Worm (Caenorhabditis elegans) whole organism, late embryonic: ENCODE results near the gene R151.2.

Experiments used
- C08G9.2 ChIP-seq: sonication (generic microtip); optimal IDR thresholded peaks from 2 replicates; lab custom pipeline; 2016; ENCODE audit warnings: mild to moderate bottlenecking, missing genetic modification characterization, moderate library complexity, missing compliant biosample characterization
- C38D4.7 ChIP-seq: fragments of 200-800 bp; sonication (Bioruptor generic); optimal IDR thresholded peaks from 2 replicates; lab custom pipeline; 2018; ENCODE audit warnings: mild to moderate bottlenecking, missing genetic modification characterization, moderate library complexity, missing compliant biosample characterization
- K02D7.2 ChIP-seq: sonication (generic microtip); optimal IDR thresholded peaks from 2 replicates; lab custom pipeline; 2017; ENCODE audit warnings: mild to moderate bottlenecking, missing genetic modification characterization, missing compliant biosample characterization
- K09A11.1 ChIP-seq: sonication (generic microtip); optimal IDR thresholded peaks from 2 replicates; lab custom pipeline; 2017; ENCODE audit warnings: antibody characterized with exemption, mild to moderate bottlenecking, missing genetic modification characterization, missing compliant biosample characterization; ENCODE audit not compliant: insufficient read depth
- ama-1 ChIP-seq: fragments of 150-350 bp; optimal IDR thresholded peaks from 2 replicates; lab custom pipeline; 2014
- ceh-14 ChIP-seq: sonication (generic microtip); optimal IDR thresholded peaks from 2 replicates; lab custom pipeline; 2016; ENCODE audit warnings: missing genotype, missing genetic modification characterization, missing compliant biosample characterization
- ceh-18 ChIP-seq: sonication (generic microtip); optimal IDR thresholded peaks from 2 replicates; lab custom pipeline; 2016; ENCODE audit warnings: missing genetic modification characterization, missing compliant biosample characterization
- ceh-19 ChIP-seq: fragments of 200-800 bp; sonication (Bioruptor generic); optimal IDR thresholded peaks from 2 replicates; lab custom pipeline; 2018; ENCODE audit warnings: mild to moderate bottlenecking, missing genetic modification characterization, missing compliant biosample characterization
- ceh-2 ChIP-seq: sonication (generic microtip); optimal IDR thresholded peaks from 2 replicates; lab custom pipeline; 2016; ENCODE audit warnings: missing genotype, missing genetic modification characterization, missing compliant biosample characterization
- ceh-22 ChIP-seq: sonication (generic microtip); optimal IDR thresholded peaks from 2 replicates; lab custom pipeline; 2017; ENCODE audit warnings: missing biosample characterization, missing genetic modification characterization
- ceh-24 ChIP-seq: sonication (generic microtip); optimal IDR thresholded peaks from 2 replicates; lab custom pipeline; 2016; ENCODE audit warnings: mild to moderate bottlenecking, missing genetic modification characterization, missing compliant biosample characterization
- ceh-30 ChIP-seq: fragments of 150-350 bp; optimal IDR thresholded peaks from 2 replicates; lab custom pipeline; 2014; ENCODE audit warnings: missing biosample characterization, missing genetic modification characterization
- ceh-31 ChIP-seq: sonication (generic microtip); optimal IDR thresholded peaks from 2 replicates; lab custom pipeline; 2016; ENCODE audit warnings: missing genetic modification characterization, missing compliant biosample characterization
- ceh-34 ChIP-seq: sonication (generic microtip); optimal IDR thresholded peaks from 2 replicates; lab custom pipeline; 2016; ENCODE audit warnings: mild to moderate bottlenecking, missing genetic modification characterization, missing compliant biosample characterization
- ceh-9 ChIP-seq: sonication (generic microtip); optimal IDR thresholded peaks from 2 replicates; lab custom pipeline; 2016; ENCODE audit warnings: mild to moderate bottlenecking, missing genetic modification characterization, inconsistent platforms, missing compliant biosample characterization
- che-1 ChIP-seq: sonication (generic microtip); optimal IDR thresholded peaks from 2 replicates; lab custom pipeline; 2016; ENCODE audit warnings: mild to moderate bottlenecking, missing genetic modification characterization, missing compliant biosample characterization
- dmd-4 ChIP-seq: sonication (generic microtip); optimal IDR thresholded peaks from 2 replicates; lab custom pipeline; 2016; ENCODE audit warnings: borderline replicate concordance, missing genetic modification characterization, missing compliant biosample characterization
- dve-1 ChIP-seq: sonication (generic microtip); optimal IDR thresholded peaks from 2 replicates; lab custom pipeline; 2017; ENCODE audit warnings: antibody characterized with exemption, mild to moderate bottlenecking, missing genetic modification characterization, missing compliant biosample characterization
- elt-2 ChIP-seq: sonication (generic microtip); optimal IDR thresholded peaks from 2 replicates; lab custom pipeline; 2016; ENCODE audit warnings: missing genetic modification reagents, missing genetic modification characterization, missing compliant biosample characterization
- eyg-1 ChIP-seq: sonication (generic microtip); optimal IDR thresholded peaks from 2 replicates; lab custom pipeline; 2016; ENCODE audit warnings: missing genotype, missing genetic modification characterization, missing compliant biosample characterization
- fkh-10 ChIP-seq: fragments of 150-350 bp; optimal IDR thresholded peaks from 2 replicates; lab custom pipeline; 2014; ENCODE audit warnings: missing biosample characterization, missing genetic modification reagents, missing genetic modification characterization
- fkh-6 ChIP-seq: sonication (generic microtip); optimal IDR thresholded peaks from 2 replicates; lab custom pipeline; 2016; ENCODE audit warnings: missing genetic modification characterization, missing compliant biosample characterization
- gmeb-2 ChIP-seq: sonication (generic microtip); optimal IDR thresholded peaks from 2 replicates; lab custom pipeline; 2016; ENCODE audit warnings: missing genetic modification characterization, inconsistent platforms, missing compliant biosample characterization
- hlh-13 ChIP-seq: fragments of 200-800 bp; sonication (Bioruptor generic); optimal IDR thresholded peaks from 2 replicates; lab custom pipeline; 2018; ENCODE audit warnings: mild to moderate bottlenecking, missing genetic modification characterization, missing compliant biosample characterization
- hlh-30 ChIP-seq: sonication (generic microtip); optimal IDR thresholded peaks from 2 replicates; lab custom pipeline; 2017; ENCODE audit warnings: antibody characterized with exemption, missing genetic modification characterization, missing compliant biosample characterization; ENCODE audit not compliant: insufficient read depth
- hlh-6 ChIP-seq: sonication (generic microtip); optimal IDR thresholded peaks from 2 replicates; lab custom pipeline; 2016; ENCODE audit warnings: missing genotype, missing genetic modification characterization, missing compliant biosample characterization
- hlh-8 ChIP-seq: sonication (generic microtip); optimal IDR thresholded peaks from 2 replicates; lab custom pipeline; 2016; ENCODE audit warnings: missing genotype, missing genetic modification characterization, missing compliant biosample characterization
- lim-6 ChIP-seq: sonication (generic microtip); optimal IDR thresholded peaks from 2 replicates; lab custom pipeline; 2016; ENCODE audit warnings: missing genetic modification characterization, missing compliant biosample characterization
- mec-3 ChIP-seq: sonication (generic microtip); optimal IDR thresholded peaks from 2 replicates; lab custom pipeline; 2016; ENCODE audit warnings: borderline replicate concordance, missing genetic modification characterization, missing compliant biosample characterization
- nhr-11 ChIP-seq: fragments of 150-350 bp; optimal IDR thresholded peaks from 2 replicates; lab custom pipeline; 2014; ENCODE audit warnings: missing biosample characterization, missing genetic modification characterization
- nhr-232 ChIP-seq: sonication (generic microtip); optimal IDR thresholded peaks from 2 replicates; lab custom pipeline; 2016; ENCODE audit warnings: missing genetic modification characterization, missing compliant biosample characterization
- npax-4 ChIP-seq: sonication (generic microtip); optimal IDR thresholded peaks from 2 replicates; lab custom pipeline; 2016; ENCODE audit warnings: missing genetic modification characterization, missing compliant biosample characterization
- odd-2 ChIP-seq: sonication (generic microtip); optimal IDR thresholded peaks from 2 replicates; lab custom pipeline; 2017; ENCODE audit warnings: antibody characterized with exemption, mild to moderate bottlenecking, missing genetic modification characterization, missing compliant biosample characterization
- pat-9 ChIP-seq: fragments of 200-800 bp; sonication (Bioruptor generic); optimal IDR thresholded peaks from 2 replicates; lab custom pipeline; 2018; ENCODE audit warnings: mild to moderate bottlenecking, missing genetic modification characterization, moderate library complexity, missing compliant biosample characterization
- pax-1 ChIP-seq: fragments of 150-350 bp; optimal IDR thresholded peaks from 2 replicates; lab custom pipeline; 2014; ENCODE audit warnings: missing biosample characterization, missing genetic modification characterization
- pqm-1 ChIP-seq: sonication (generic microtip); optimal IDR thresholded peaks from 2 replicates; lab custom pipeline; 2016; ENCODE audit warnings: missing genetic modification characterization, missing compliant biosample characterization
- pros-1 ChIP-seq: fragments of 150-350 bp; optimal IDR thresholded peaks from 2 replicates; lab custom pipeline; 2014; ENCODE audit warnings: missing biosample characterization, missing genetic modification reagents, missing genetic modification characterization
- ref-2 ChIP-seq: sonication (generic microtip); optimal IDR thresholded peaks from 2 replicates; lab custom pipeline; 2016; ENCODE audit warnings: missing genetic modification characterization, missing compliant biosample characterization
- rnt-1 ChIP-seq: sonication (generic microtip); optimal IDR thresholded peaks from 2 replicates; lab custom pipeline; 2016; ENCODE audit warnings: missing genetic modification characterization, missing compliant biosample characterization
- sdc-2 ChIP-seq: sonication (generic microtip); optimal IDR thresholded peaks from 2 replicates; lab custom pipeline; 2016; ENCODE audit warnings: missing genotype, missing genetic modification characterization, missing compliant biosample characterization
- sox-2 ChIP-seq: fragments of 200-800 bp; sonication (Bioruptor generic); IDR thresholded peaks from 2 replicates; pipeline ENCODE4 v1.3.6; 2022; ENCODE audit warnings: missing genetic modification reagents, missing genetic modification characterization, missing compliant biosample characterization
- syd-9 ChIP-seq: sonication (generic microtip); optimal IDR thresholded peaks from 2 replicates; lab custom pipeline; 2016; ENCODE audit warnings: mild to moderate bottlenecking, missing genetic modification characterization, moderate library complexity, missing compliant biosample characterization
- tbx-2 ChIP-seq: sonication (generic microtip); optimal IDR thresholded peaks from 2 replicates; lab custom pipeline; 2016; ENCODE audit warnings: missing genetic modification characterization, missing compliant biosample characterization
- unc-42 ChIP-seq: sonication (generic microtip); optimal IDR thresholded peaks from 2 replicates; lab custom pipeline; 2016; ENCODE audit warnings: missing genotype, missing genetic modification characterization, missing compliant biosample characterization
- unc-55 ChIP-seq: sonication (generic microtip); optimal IDR thresholded peaks from 2 replicates; lab custom pipeline; 2017; ENCODE audit warnings: missing biosample characterization, missing genetic modification reagents, missing genetic modification characterization
- ztf-16 ChIP-seq: sonication (generic microtip); optimal IDR thresholded peaks from 2 replicates; lab custom pipeline; 2017; ENCODE audit warnings: missing genetic modification characterization, missing compliant biosample characterization

Gene R151.2

ce11 chrIII:7195325-7195724 is 14.4 kb upstream of the R151.2 start, which contains the start of gene F37C12.18:
TSS of gene F37C12.18 (minus strand) at chrIII:7195425.
- TF ChIP-seq pax-1 (tag; lab: Kevin White, UChicago) (no peak), hlh-6 (tag; lab: Kevin White, UChicago) (no peak), ceh-18 (tag; lab: Kevin White, UChicago) (no peak), pqm-1 (tag; lab: Kevin White, UChicago) (no peak), dve-1 (tag; lab: Kevin White, UChicago) (no peak), ceh-2 (tag; lab: Kevin White, UChicago) (no peak), unc-42 (tag; lab: Kevin White, UChicago) (no peak), ref-2 (tag; lab: Kevin White, UChicago) (no peak), mec-3 (tag; lab: Kevin White, UChicago) (no peak), nhr-232 (tag; lab: Kevin White, UChicago) (no peak), pros-1 (no peak), ceh-9 (tag; lab: Kevin White, UChicago) (no peak), syd-9 (tag; lab: Kevin White, UChicago) (no peak), sdc-2 (no peak), npax-4 (tag; lab: Kevin White, UChicago) (no peak)
- TF ChIP-seq, all 69 proteins: peak for 0

DNA sequence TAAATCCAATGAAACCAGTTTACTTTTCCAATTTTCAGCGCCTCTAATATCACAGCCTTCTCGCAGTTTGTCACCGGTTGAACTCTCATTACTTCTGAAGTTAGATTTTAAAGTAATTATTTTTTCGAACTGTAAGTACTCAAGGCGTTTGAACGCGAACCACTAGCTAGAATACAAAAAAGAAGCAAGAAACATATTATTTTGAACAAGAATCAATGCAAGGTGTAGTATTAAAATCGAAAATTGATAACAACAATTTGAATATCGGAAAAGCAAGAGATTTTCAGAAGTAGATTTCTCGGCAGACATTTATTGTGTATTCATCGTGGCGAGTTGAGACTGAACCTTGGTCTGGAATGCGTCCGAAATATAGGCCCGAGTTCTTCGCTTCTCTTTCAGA is 11.8 kb upstream of the R151.2 start, which contains the start of gene exos-9:
exos-9 (minus strand) TSS at position 101 of the 400 bp plus-strand sequence.
- no peak for TF ChIP-seq hlh-8 (tag; lab: Kevin White, UChicago)
- TF ChIP-seq odd-2, result no peak
- TF ChIP-seq hlh-30 (tag; lab: Kevin White, UChicago), result no peak
- TF ChIP-seq pat-9 (tag; lab: Kevin White, UChicago), result no peak
- TF ChIP-seq dmd-4 (tag; lab: Kevin White, UChicago), result no peak
- TF ChIP-seq sox-2 (GFP tag; lab: Robert Waterston, UW), result no peak
- TF ChIP-seq hlh-6 (tag; lab: Kevin White, UChicago), result no peak
- no peak for TF ChIP-seq eyg-1
- TF ChIP-seq nhr-11 (tag; lab: Kevin White, UChicago), result no peak
- TF ChIP-seq pax-1 (tag; lab: Kevin White, UChicago), result no peak
- no peak for TF ChIP-seq pqm-1 (tag; lab: Kevin White, UChicago)
- no peak for TF ChIP-seq C38D4.7
- no peak for TF ChIP-seq sdc-2
- no peak for TF ChIP-seq K02D7.2
- no peak for TF ChIP-seq ceh-14
- TF ChIP-seq, all 69 proteins: peak for 0

DNA sequence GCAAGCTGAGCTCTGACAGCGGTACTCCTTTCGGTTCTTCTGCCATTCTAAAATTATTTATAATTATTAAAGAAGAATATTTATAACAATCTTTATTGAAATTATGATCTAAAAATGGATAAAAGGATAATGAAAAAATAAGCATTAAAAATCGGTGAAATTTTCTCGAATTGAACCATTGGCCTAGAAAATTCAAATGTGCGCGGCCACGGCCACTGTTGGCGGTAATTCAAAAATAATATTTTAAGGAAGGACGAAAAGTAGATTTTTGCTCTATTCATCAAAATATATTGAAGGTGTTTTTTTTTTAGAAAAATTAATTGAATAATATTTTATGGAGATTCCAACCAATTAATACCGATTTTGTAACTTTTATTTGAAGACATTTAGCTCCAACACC is 10.9 kb upstream of the R151.2 start, which contains the start of gene pfd-5:
pfd-5 (minus strand) TSS at position 47 of the 400 bp plus-strand sequence.
- TF ChIP-seq sdc-2, result peak; percentile 21
- TF ChIP-seq unc-55 (GFP tag; lab: Kevin White, UChicago), result no peak
- peak; percentile 51 for TF ChIP-seq lim-6 (tag; lab: Kevin White, UChicago)
- peak; percentile 47 for TF ChIP-seq fkh-6 (tag; lab: Kevin White, UChicago)
- TF ChIP-seq nhr-232 (tag; lab: Kevin White, UChicago), result no peak
- no peak for TF ChIP-seq ceh-22 (tag; lab: Kevin White, UChicago)
- peak; percentile 47 for TF ChIP-seq rnt-1
- no peak for TF ChIP-seq ceh-24 (tag; lab: Kevin White, UChicago)
- TF ChIP-seq ceh-31 (tag; lab: Kevin White, UChicago), result peak; percentile 91
- no peak for TF ChIP-seq C38D4.7
- TF ChIP-seq hlh-6 (tag; lab: Kevin White, UChicago), result peak; percentile 9
- peak; percentile 43 for TF ChIP-seq ztf-16
- peak; percentile 95 for TF ChIP-seq ceh-2 (tag; lab: Kevin White, UChicago)
- no peak for TF ChIP-seq mec-3 (tag; lab: Kevin White, UChicago)
- TF ChIP-seq pqm-1 (tag; lab: Kevin White, UChicago), result peak; percentile 58
- TF ChIP-seq fkh-10 (GFP tag; lab: Kevin White, UChicago), result no peak
- TF ChIP-seq npax-4 (tag; lab: Kevin White, UChicago), result no peak
- TF ChIP-seq elt-2 (tag; lab: Kevin White, UChicago), result peak; percentile 69
- TF ChIP-seq sox-2 (GFP tag; lab: Robert Waterston, UW), result no peak
- no peak for TF ChIP-seq pat-9 (tag; lab: Kevin White, UChicago)
- no peak for TF ChIP-seq nhr-11 (tag; lab: Kevin White, UChicago)
- TF ChIP-seq C08G9.2 (tag; lab: Kevin White, UChicago), result peak; percentile 92
- TF ChIP-seq hlh-13 (GFP tag; lab: Kevin White, UChicago), result no peak
- no peak for TF ChIP-seq ceh-9 (tag; lab: Kevin White, UChicago)
- TF ChIP-seq gmeb-2 (tag; lab: Kevin White, UChicago), result peak; percentile 18
- TF ChIP-seq ceh-34 (tag; lab: Kevin White, UChicago), result no peak
- no peak for TF ChIP-seq ceh-30
- no peak for TF ChIP-seq dmd-4 (tag; lab: Kevin White, UChicago)
- TF ChIP-seq ceh-19 (GFP tag; lab: Kevin White, UChicago), result no peak
- no peak for TF ChIP-seq K09A11.1 (tag; lab: Kevin White, UChicago)
- no peak for TF ChIP-seq ama-1 (lab: Kevin White, UChicago)
- TF ChIP-seq che-1 (tag; lab: Kevin White, UChicago), result peak; percentile 5
- peak; percentile 73 for TF ChIP-seq ceh-14
- peak; percentile 87 for TF ChIP-seq tbx-2 (tag; lab: Kevin White, UChicago)
- no peak for TF ChIP-seq odd-2
